Worm (Caenorhabditis elegans) whole organism, L1 larva: ENCODE measurements around the gene cids-1.

Source experiments
- aha-1 ChIP-seq: fragments of 150-350 bp; optimal IDR thresholded peaks from 2 replicates; lab custom pipeline; 2014; ENCODE audit warnings: missing biosample characterization, missing genetic modification characterization
- dpl-1 ChIP-seq, 3 experiments: fragments of 150-350 bp in 2 of 3; sonication (generic microtip) in 1 of 3; optimal IDR thresholded peaks; 2 replicates each; lab custom pipeline; 2014 to 2017; ENCODE audit warnings: missing biosample characterization in 3 of 3, missing genetic modification characterization in 3 of 3, missing genetic modification reagents in 3 of 3
- egl-27 ChIP-seq, 2 experiments: fragments of 150-350 bp in 1 of 2; sonication (generic microtip); optimal IDR thresholded peaks; 3 replicates each; lab custom pipeline; 2017 to 2018; ENCODE audit warnings: missing biosample characterization in 2 of 2, missing genetic modification characterization in 2 of 2, missing genetic modification reagents in 2 of 2
- lsy-2 ChIP-seq, 2 experiments: fragments of 150-350 bp; optimal IDR thresholded peaks; 2 replicates each; lab custom pipeline; 2014; ENCODE audit warnings: missing biosample characterization in 2 of 2, missing genetic modification characterization in 2 of 2
- nhr-11 ChIP-seq: fragments of 150-350 bp; optimal IDR thresholded peaks from 2 replicates; lab custom pipeline; 2014; ENCODE audit warnings: missing biosample characterization, missing genetic modification characterization
- snpc-4 ChIP-seq: fragments of 150-350 bp; optimal IDR thresholded peaks from 2 replicates; lab custom pipeline; 2014; ENCODE audit warnings: missing biosample characterization, missing genetic modification characterization
- sup-37 ChIP-seq: fragments of 200-800 bp; sonication (Bioruptor generic); optimal IDR thresholded peaks from 2 replicates; lab custom pipeline; 2018; ENCODE audit warnings: mild to moderate bottlenecking, missing genetic modification characterization, missing compliant biosample characterization

- TF ChIP-seq nhr-11 (tag; lab: Kevin White, UChicago) (no peak), snpc-4 (tag; lab: Kevin White, UChicago) (no peak), aha-1 (tag; lab: Kevin White, UChicago) (no peak), dpl-1 (GFP tag; optimal IDR thresholded peaks at IDR 0.05; lab: Kevin White, UChicago) (no peak), lsy-2 (tag; optimal IDR thresholded peaks at IDR 0.05; lab: Kevin White, UChicago) (no peak), egl-27 (tag; optimal IDR thresholded peaks at IDR 0.05; lab: Kevin White, UChicago) (no peak), sup-37 (no peak)
These were observed 41.8 kb downstream of the cids-1 start for ce11 chrIII:8286003-8286402.
